Worm (Caenorhabditis elegans) whole organism, L4 larva: ENCODE measurements around the gene F22H10.11.

Experiments
- D1046.2 ChIP-seq: fragments of 200-800 bp; sonication (Bioruptor generic); IDR thresholded peaks from 2 replicates; pipeline ENCODE4 v1.3.6; 2022; ENCODE audit warnings: missing genetic modification characterization, missing compliant biosample characterization
- F10B5.3 ChIP-seq: sonication (generic microtip); optimal IDR thresholded peaks from 2 replicates; lab custom pipeline; 2016; ENCODE audit warnings: mild to moderate bottlenecking, missing genetic modification characterization, missing compliant biosample characterization
- F44E2.7 ChIP-seq: fragments of 200-800 bp; sonication (Bioruptor generic); IDR thresholded peaks from 2 replicates; pipeline ENCODE4 v2.1.2; 2022; ENCODE audit warnings: missing genetic modification characterization, missing compliant biosample characterization
- R02D3.7 ChIP-seq: fragments of 150-350 bp; sonication (generic microtip); optimal IDR thresholded peaks from 3 replicates; lab custom pipeline; 2014; ENCODE audit warnings: missing biosample characterization, missing genetic modification characterization
- Y48G9A.11 ChIP-seq: fragments of 200-800 bp; sonication (Bioruptor generic); IDR thresholded peaks from 2 replicates; pipeline ENCODE4 v1.3.6; 2022; ENCODE audit warnings: missing genetic modification reagents, missing genetic modification characterization, missing compliant biosample characterization
- Y5F2A.4 ChIP-seq: fragments of 200-800 bp; sonication (Bioruptor generic); optimal IDR thresholded peaks from 2 replicates; lab custom pipeline; 2018; ENCODE audit warnings: mild to moderate bottlenecking, missing genetic modification characterization, missing compliant biosample characterization
- Y75B8A.6 ChIP-seq: fragments of 200-800 bp; sonication (Bioruptor generic); IDR thresholded peaks from 2 replicates; pipeline ENCODE4 v1.3.6; 2022; ENCODE audit warnings: missing genetic modification reagents, missing genetic modification characterization, missing compliant biosample characterization
- ZK337.2 ChIP-seq: fragments of 200-800 bp; sonication (Bioruptor generic); IDR thresholded peaks from 2 replicates; pipeline ENCODE4 v1.3.6; 2022; ENCODE audit warnings: missing genetic modification reagents, missing genetic modification characterization, missing compliant biosample characterization
- arid-1 ChIP-seq: fragments of 200-800 bp; sonication (Bioruptor generic); conservative IDR thresholded peaks from 2 replicates; pipeline ENCODE4 v1.3.6; 2022; ENCODE audit warnings: missing genetic modification reagents, missing genetic modification characterization, missing compliant biosample characterization
- ceh-28 ChIP-seq: fragments of 150-350 bp; optimal IDR thresholded peaks from 2 replicates; lab custom pipeline; 2014; ENCODE audit warnings: missing biosample characterization, missing genetic modification reagents, missing genetic modification characterization
- ceh-32 ChIP-seq: sonication (generic microtip); optimal IDR thresholded peaks from 2 replicates; lab custom pipeline; 2016; ENCODE audit warnings: mild to moderate bottlenecking, missing genetic modification characterization, missing compliant biosample characterization; ENCODE audit not compliant: poor library complexity
- ces-1 ChIP-seq: fragments of 150-350 bp; sonication (generic microtip); optimal IDR thresholded peaks from 4 replicates; lab custom pipeline; 2014; ENCODE audit warnings: missing biosample characterization, missing genetic modification reagents, missing genetic modification characterization
- ctbp-1 ChIP-seq: fragments of 200-800 bp; sonication (Bioruptor generic); IDR thresholded peaks from 2 replicates; pipeline ENCODE4 v1.3.6; 2022; ENCODE audit warnings: missing genetic modification reagents, missing genetic modification characterization, missing compliant biosample characterization
- daf-16 ChIP-seq, 3 experiments: sonication (generic microtip); optimal IDR thresholded peaks; 2 replicates each; lab custom pipeline; 2016 to 2017; ENCODE audit warnings: missing genetic modification characterization in 3 of 3, missing genetic modification reagents in 3 of 3, mild to moderate bottlenecking in 2 of 3, missing compliant biosample characterization in 2 of 3, missing biosample characterization in 1 of 3, moderate library complexity in 1 of 3
- daf-19 ChIP-seq: fragments of 200-800 bp; sonication (Bioruptor generic); conservative IDR thresholded peaks from 2 replicates; pipeline ENCODE4 v1.3.6; 2022; ENCODE audit warnings: missing genetic modification characterization, missing compliant biosample characterization
- dpl-1 ChIP-seq: fragments of 150-350 bp; optimal IDR thresholded peaks from 2 replicates; lab custom pipeline; 2014; ENCODE audit warnings: missing biosample characterization, missing genetic modification reagents, missing genetic modification characterization
- egl-27 ChIP-seq: sonication (generic microtip); optimal IDR thresholded peaks from 3 replicates; lab custom pipeline; 2017; ENCODE audit warnings: missing biosample characterization, missing genetic modification reagents, missing genetic modification characterization
- fos-1 ChIP-seq: fragments of 150-350 bp; optimal IDR thresholded peaks from 2 replicates; lab custom pipeline; 2014; ENCODE audit warnings: missing biosample characterization, missing genetic modification characterization
- gei-8 ChIP-seq: fragments of 200-800 bp; sonication (Bioruptor generic); optimal IDR thresholded peaks from 2 replicates; lab custom pipeline; 2018; ENCODE audit warnings: mild to moderate bottlenecking, missing genetic modification characterization, missing compliant biosample characterization
- hlh-30 ChIP-seq: sonication (generic microtip); optimal IDR thresholded peaks from 2 replicates; lab custom pipeline; 2017; ENCODE audit warnings: antibody characterized with exemption, mild to moderate bottlenecking, missing genetic modification characterization, missing compliant biosample characterization; ENCODE audit not compliant: insufficient read depth
- hmg-1.1 ChIP-seq: fragments of 200-800 bp; sonication (Bioruptor generic); IDR thresholded peaks from 2 replicates; pipeline ENCODE4 v1.3.6; 2022; ENCODE audit warnings: missing genetic modification reagents, missing genetic modification characterization, missing compliant biosample characterization
- lin-15B ChIP-seq: fragments of 150-350 bp; sonication (generic microtip); optimal IDR thresholded peaks from 3 replicates; lab custom pipeline; 2014; ENCODE audit warnings: missing biosample characterization, missing genetic modification characterization
- lin-38 ChIP-seq: fragments of 200-800 bp; sonication (Bioruptor generic); IDR thresholded peaks from 2 replicates; pipeline ENCODE4 v1.3.6; 2022; ENCODE audit warnings: missing genetic modification reagents, missing genetic modification characterization, missing compliant biosample characterization
- madf-5 ChIP-seq, 2 experiments: fragments of 200-800 bp; sonication (Bioruptor generic); IDR thresholded peaks; 2 replicates each; pipeline ENCODE4 v1.3.6; 2022; ENCODE audit warnings: missing compliant biosample characterization in 2 of 2, missing genetic modification characterization in 2 of 2
- madf-9 ChIP-seq: fragments of 200-800 bp; sonication (Bioruptor generic); conservative IDR thresholded peaks from 2 replicates; pipeline ENCODE4 v1.3.6; 2022; ENCODE audit warnings: missing genetic modification reagents, missing genetic modification characterization, missing compliant biosample characterization
- mdl-1 ChIP-seq, 2 experiments: fragments of 150-350 bp in 1 of 2; sonication (generic microtip) in 1 of 2; optimal IDR thresholded peaks; 2 replicates each; lab custom pipeline; 2014 to 2017; ENCODE audit warnings: missing biosample characterization in 2 of 2, missing genetic modification characterization in 2 of 2
- mxl-2 ChIP-seq: fragments of 200-800 bp; sonication (Bioruptor generic); conservative IDR thresholded peaks from 2 replicates; pipeline ENCODE4 v1.3.6; 2022; ENCODE audit warnings: missing genetic modification reagents, missing genetic modification characterization, missing compliant biosample characterization
- nhr-102 ChIP-seq: sonication (generic microtip); optimal IDR thresholded peaks from 2 replicates; lab custom pipeline; 2016; ENCODE audit warnings: mild to moderate bottlenecking, missing genetic modification characterization, moderate library complexity, missing compliant biosample characterization
- nhr-11 ChIP-seq: fragments of 150-350 bp; optimal IDR thresholded peaks from 2 replicates; lab custom pipeline; 2014; ENCODE audit warnings: missing biosample characterization, missing genetic modification characterization
- nhr-111 ChIP-seq: fragments of 200-800 bp; sonication (Bioruptor generic); optimal IDR thresholded peaks from 2 replicates; lab custom pipeline; 2018; ENCODE audit warnings: mild to moderate bottlenecking, missing genetic modification characterization, missing compliant biosample characterization
- nhr-237 ChIP-seq: sonication (generic microtip); optimal IDR thresholded peaks from 2 replicates; lab custom pipeline; 2017; ENCODE audit warnings: missing biosample characterization, missing genetic modification characterization
- nhr-28 ChIP-seq: fragments of 150-350 bp; optimal IDR thresholded peaks from 2 replicates; lab custom pipeline; 2014; ENCODE audit warnings: missing biosample characterization, missing genetic modification characterization
- nhr-41 ChIP-seq: fragments of 200-800 bp; sonication (Bioruptor generic); IDR thresholded peaks from 2 replicates; pipeline ENCODE4 v1.3.6; 2022; ENCODE audit warnings: missing genetic modification reagents, missing genetic modification characterization, missing compliant biosample characterization
- nhr-42 ChIP-seq: fragments of 200-800 bp; sonication (Bioruptor generic); IDR thresholded peaks from 2 replicates; pipeline ENCODE4 v1.3.6; 2022; ENCODE audit warnings: missing genetic modification characterization, missing compliant biosample characterization
- nhr-48 ChIP-seq: sonication (generic microtip); optimal IDR thresholded peaks from 2 replicates; lab custom pipeline; 2016; ENCODE audit warnings: mild to moderate bottlenecking, missing genetic modification characterization, missing compliant biosample characterization
- pha-4 ChIP-seq, 2 experiments: fragments of 150-350 bp in 1 of 2; fragments of 200-800 bp in 1 of 2; sonication (Bioruptor generic) in 1 of 2; IDR thresholded peaks in 1 of 2; optimal IDR thresholded peaks in 1 of 2; 2 replicates each; pipeline versions ENCODE4 v1.3.6 to Lab custom; 2014 to 2022; ENCODE audit warnings: missing genetic modification characterization in 2 of 2, missing genetic modification reagents in 2 of 2, missing biosample characterization in 1 of 2, missing compliant biosample characterization in 1 of 2
- php-3 ChIP-seq: fragments of 200-800 bp; sonication (Bioruptor generic); IDR thresholded peaks from 2 replicates; pipeline ENCODE4 v1.3.6; 2022; ENCODE audit warnings: missing genetic modification reagents, missing genetic modification characterization, missing compliant biosample characterization
- pqm-1 ChIP-seq: sonication (generic microtip); optimal IDR thresholded peaks from 2 replicates; lab custom pipeline; 2017; ENCODE audit warnings: missing biosample characterization, missing genetic modification characterization
- saeg-2 ChIP-seq: fragments of 200-800 bp; sonication (Bioruptor generic); IDR thresholded peaks from 2 replicates; pipeline ENCODE4 v1.3.6; 2022; ENCODE audit warnings: missing genetic modification reagents, missing genetic modification characterization, missing compliant biosample characterization
- sdz-12 ChIP-seq: fragments of 200-800 bp; sonication (Bioruptor generic); optimal IDR thresholded peaks from 2 replicates; lab custom pipeline; 2018; ENCODE audit warnings: mild to moderate bottlenecking, missing genetic modification characterization, missing compliant biosample characterization
- set-16 ChIP-seq: fragments of 200-800 bp; sonication (Bioruptor generic); IDR thresholded peaks from 2 replicates; pipeline ENCODE4 v1.3.6; 2022; ENCODE audit warnings: missing genetic modification reagents, missing genetic modification characterization, missing compliant biosample characterization
- tra-1 ChIP-seq: fragments of 200-800 bp; sonication (Bioruptor generic); IDR thresholded peaks from 2 replicates; pipeline ENCODE4 v1.3.6; 2022; ENCODE audit warnings: missing genetic modification reagents, missing genetic modification characterization, missing compliant biosample characterization
- unc-130 ChIP-seq: sonication (generic microtip); optimal IDR thresholded peaks from 2 replicates; lab custom pipeline; 2016; ENCODE audit warnings: missing genetic modification reagents, missing genetic modification characterization, missing compliant biosample characterization
- unc-39 ChIP-seq: sonication (generic microtip); optimal IDR thresholded peaks from 2 replicates; lab custom pipeline; 2017; ENCODE audit warnings: missing biosample characterization, missing genetic modification characterization
- zag-1 ChIP-seq: fragments of 150-350 bp; optimal IDR thresholded peaks from 2 replicates; lab custom pipeline; 2014; ENCODE audit warnings: missing biosample characterization, missing genetic modification characterization
- zfp-2 ChIP-seq: sonication (generic microtip); optimal IDR thresholded peaks from 2 replicates; lab custom pipeline; 2016; ENCODE audit warnings: mild to moderate bottlenecking, missing genetic modification characterization, missing compliant biosample characterization
- zip-2 ChIP-seq: fragments of 150-350 bp; optimal IDR thresholded peaks from 2 replicates; lab custom pipeline; 2014; ENCODE audit warnings: missing biosample characterization, missing genetic modification characterization

The F22H10.11 gene

ce11 chrX:16681910-16682493 lies 5.8 kb downstream of the F22H10.11 start (continued):
- TF ChIP-seq pha-4 (GFP tag; IDR thresholded peaks at IDR 0.05; lab: Robert Waterston, UW) (peak; percentile 96), pha-4 (tag; optimal IDR thresholded peaks at IDR 0.05; lab: Kevin White, UChicago) (peak; percentile 97), daf-19 (GFP tag; lab: Robert Waterston, UW) (peak; percentile 94), nhr-41 (peak; percentile 86), daf-16 (GFP tag; optimal IDR thresholded peaks at IDR 0.05; lab: Kevin White, UChicago) (peak; percentile 95 to 99), daf-16 (tag; optimal IDR thresholded peaks at IDR 0.05; lab: Kevin White, UChicago) (peak; percentile 98), ceh-28 (tag; lab: Kevin White, UChicago) (peak; percentile 96), hlh-30 (tag; lab: Kevin White, UChicago) (peak; percentile 95), egl-27 (tag; lab: Kevin White, UChicago) (no peak), F44E2.7 (GFP tag; lab: Robert Waterston, UW) (no peak), dpl-1 (GFP tag; lab: Kevin White, UChicago) (peak; percentile 73), sdz-12 (GFP tag; lab: Kevin White, UChicago) (no peak), nhr-42 (GFP tag; lab: Robert Waterston, UW) (peak; percentile 99), unc-130 (GFP tag; lab: Kevin White, UChicago) (peak; percentile 50), fos-1 (tag; lab: Kevin White, UChicago) (peak; percentile 98), hmg-1.1 (GFP tag; lab: Robert Waterston, UW) (peak; percentile 100), gei-8 (GFP tag; lab: Kevin White, UChicago) (peak; percentile 77), R02D3.7 (tag; lab: Kevin White, UChicago) (no peak), Y48G9A.11 (GFP tag; lab: Robert Waterston, UW) (no peak), zip-2 (tag; lab: Kevin White, UChicago) (peak; percentile 96), php-3 (GFP tag; lab: Robert Waterston, UW) (peak; percentile 98), nhr-111 (GFP tag; lab: Kevin White, UChicago) (peak; percentile 78), nhr-48 (tag; lab: Kevin White, UChicago) (peak; percentile 97), madf-9 (GFP tag; lab: Robert Waterston, UW) (peak; percentile 98), ZK337.2 (peak; percentile 87), Y5F2A.4 (GFP tag; lab: Kevin White, UChicago) (peak; percentile 97), saeg-2 (GFP tag; lab: Robert Waterston, UW) (peak; percentile 96), D1046.2 (GFP tag; lab: Robert Waterston, UW) (peak; percentile 88)

- TF ChIP-seq egl-27 (tag; lab: Kevin White, UChicago) (no peak), Y75B8A.6 (no peak), F10B5.3 (no peak), nhr-28 (peak; percentile 15), pqm-1 (tag; lab: Kevin White, UChicago) (peak; percentile 64), set-16 (GFP tag; lab: Robert Waterston, UW) (no peak), lin-15B (tag; lab: Kevin White, UChicago) (no peak), mdl-1 (tag; optimal IDR thresholded peaks at IDR 0.05; lab: Kevin White, UChicago) (no peak), Y48G9A.11 (GFP tag; lab: Robert Waterston, UW) (no peak), ces-1 (GFP tag; lab: Kevin White, UChicago) (no peak), zfp-2 (tag; lab: Kevin White, UChicago) (no peak), nhr-237 (no peak), lin-38 (GFP tag; lab: Robert Waterston, UW) (no peak), ZK337.2 (no peak), fos-1 (tag; lab: Kevin White, UChicago) (no peak), nhr-102 (peak; percentile 3), ceh-32 (no peak), pha-4 (GFP tag; IDR thresholded peaks at IDR 0.05; lab: Robert Waterston, UW) (no peak), pha-4 (tag; optimal IDR thresholded peaks at IDR 0.05; lab: Kevin White, UChicago) (peak; percentile 38), nhr-11 (tag; lab: Kevin White, UChicago) (no peak), tra-1 (GFP tag; lab: Robert Waterston, UW) (no peak), unc-39 (tag; lab: Kevin White, UChicago) (no peak), mxl-2 (GFP tag; lab: Robert Waterston, UW) (no peak), zag-1 (no peak), arid-1 (GFP tag; lab: Robert Waterston, UW) (no peak), Y5F2A.4 (GFP tag; lab: Kevin White, UChicago) (no peak), madf-5 (GFP tag; IDR thresholded peaks at IDR 0.05; lab: Robert Waterston, UW) (no peak), ctbp-1 (GFP tag; lab: Robert Waterston, UW) (no peak)
Observed at ce11 chrX:16679117-16679590, 8.7 kb downstream of the F22H10.11 start, which contains the start of gene F22H10.2. Gene F22H10.2 (plus strand): TSS chrX:16679540.
